Fruit fly (Drosophila melanogaster): Measurements from ENCODE around the gene CG13004.

- TF ChIP-seq CG8478 (optimal IDR thresholded peaks at IDR 0.05): no peak
- no peak for TF ChIP-seq CTCF (optimal IDR thresholded peaks at IDR 0.05)
Measured at dm6 chrX:16880013-16880412, 44.7 kb upstream of the CG13004 start.
